Fruit fly (Drosophila melanogaster): Measurements from ENCODE around the gene CG12084.

DNA sequence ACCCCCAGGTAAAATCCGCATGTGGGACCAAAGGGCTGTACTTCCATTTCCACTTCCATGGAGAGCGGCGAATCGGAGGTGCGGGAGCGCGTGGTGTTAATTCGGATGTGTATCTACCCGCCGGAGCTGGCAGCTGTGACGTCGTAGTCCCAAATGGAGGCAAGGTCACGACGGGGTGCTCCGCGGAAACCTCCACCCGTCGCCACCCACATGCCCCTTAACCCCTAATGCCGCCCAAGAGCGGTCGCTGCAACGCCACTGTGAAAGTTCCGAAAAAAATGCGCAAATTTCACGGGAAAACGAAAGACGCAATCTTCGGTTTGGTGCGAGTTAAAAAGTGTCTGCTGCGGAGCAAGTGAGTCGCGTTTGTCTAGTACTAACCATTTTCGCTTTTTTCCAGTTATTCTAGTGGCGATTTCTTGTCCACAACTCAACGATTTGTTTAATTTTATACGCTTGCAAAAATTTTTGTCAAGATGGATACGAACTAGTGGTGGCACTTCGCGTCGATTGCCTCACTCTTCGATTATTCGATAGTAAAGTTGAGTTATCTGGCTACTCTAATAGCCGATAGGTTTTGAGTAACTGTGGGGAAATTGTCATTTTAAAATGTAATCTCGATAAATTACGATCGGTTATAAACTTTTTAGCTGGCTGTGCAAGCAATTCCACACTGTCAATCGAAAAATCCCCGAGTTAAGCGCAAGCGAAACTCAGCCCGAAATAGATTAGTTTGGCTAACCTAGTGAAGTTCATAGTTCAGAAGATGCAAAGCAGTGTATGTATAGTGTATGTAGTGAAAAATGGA lies 5.8 kb upstream of the CG12084 start, which contains the start of the genes hfp and Psa:
- no peak for TF ChIP-seq repo (GFP tag; optimal IDR thresholded peaks at IDR 0.05)
- TF ChIP-seq CG10209 (GFP tag; optimal IDR thresholded peaks at IDR 0.05), result no peak
- TF ChIP-seq chm (GFP tag; IDR thresholded peaks at IDR 0.05), result no peak; the same call in 1 of the 2 replicates
